Fruit fly (Drosophila melanogaster): Measurements from ENCODE around the gene CG12725.
A peak's percentile ranks its signal among the peaks of the same experiment; 100 is the strongest.

The CG12725 gene

DNA sequence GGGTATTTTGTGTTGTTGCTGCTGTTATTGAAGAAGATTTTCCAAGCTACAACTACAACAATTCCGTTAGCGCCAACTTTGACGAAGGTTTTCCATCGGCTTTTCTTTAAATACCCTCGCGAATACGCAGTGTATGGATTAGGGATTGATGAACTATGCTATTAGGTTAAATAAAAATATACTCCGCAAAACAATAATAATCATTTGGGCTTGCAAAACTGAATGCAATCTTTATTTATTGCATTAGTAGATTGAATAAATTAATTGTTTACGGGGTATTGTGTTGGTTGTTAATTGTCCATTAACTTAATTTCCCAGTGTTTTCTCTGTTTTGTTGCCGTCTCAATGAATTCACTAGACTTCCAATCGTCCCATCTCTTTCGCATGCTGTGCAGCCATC lies 44.8 kb upstream of the CG12725 start (continued):
- TF ChIP-seq CG8765 (GFP tag; IDR thresholded peaks at IDR 0.05) (no peak), CG3847 (GFP tag; IDR thresholded peaks at IDR 0.05) (peak; percentile 9; the same call in 1 of the 2 replicates), br (optimal IDR thresholded peaks at IDR 0.05) (no peak), CG11398 (GFP tag; optimal IDR thresholded peaks at IDR 0.05) (no peak), pros (GFP tag; optimal IDR thresholded peaks at IDR 0.05) (no peak), CG11504 (tag; optimal IDR thresholded peaks at IDR 0.05) (peak; percentile 34), CTCF (GFP tag; optimal IDR thresholded peaks at IDR 0.05) (no peak), CG3726 (GFP tag; IDR thresholded peaks at IDR 0.05) (no peak), mam (GFP tag; optimal IDR thresholded peaks at IDR 0.05) (no peak), Ets97D (GFP tag; optimal IDR thresholded peaks at IDR 0.05) (no peak), stc (GFP tag; IDR thresholded peaks at IDR 0.05) (no peak), CG2202 (tag; optimal IDR thresholded peaks at IDR 0.05) (no peak), Med (GFP tag) (peak; percentile 65), E2f1 (GFP tag; IDR thresholded peaks at IDR 0.05) (no peak), CG15479 (GFP tag; optimal IDR thresholded peaks at IDR 0.05) (no peak), CG14014 (GFP tag; IDR thresholded peaks at IDR 0.05) (no peak)

DNA sequence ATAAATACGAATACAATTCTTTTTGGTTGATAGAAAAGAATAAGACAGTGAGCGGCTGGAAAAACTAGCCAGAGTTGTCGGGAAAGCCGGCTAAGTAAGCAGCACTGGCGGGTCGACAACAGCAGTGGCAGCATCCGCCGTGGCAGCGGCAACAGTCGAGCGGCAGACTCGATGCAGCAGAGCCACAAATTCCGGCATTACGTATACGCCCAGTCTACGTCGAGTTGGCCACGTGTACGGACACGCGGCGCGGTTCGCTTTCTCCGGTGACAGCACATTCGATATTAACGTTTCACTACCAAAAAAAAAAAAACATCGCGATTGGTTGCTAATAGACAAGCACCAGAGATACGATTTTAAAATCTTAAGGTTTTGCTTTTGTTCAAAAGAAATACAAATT lies 43.0 kb upstream of the CG12725 start, which contains the start of gene Neto:
TSS of gene Neto (plus strand) at position 209 of the 400 bp plus-strand sequence.
- TF ChIP-seq CG15601 (tag; optimal IDR thresholded peaks at IDR 0.05) (no peak), Scr (GFP tag; IDR thresholded peaks at IDR 0.05; ENCODE audit: partially characterized antibody) (no peak), Nf-YC (tag; optimal IDR thresholded peaks at IDR 0.05) (no peak), corto (GFP tag; optimal IDR thresholded peaks at IDR 0.05) (no peak), CrebB (tag; optimal IDR thresholded peaks at IDR 0.05) (no peak), CG6813 (GFP tag; optimal IDR thresholded peaks at IDR 0.05) (no peak), tna (GFP tag; IDR thresholded peaks at IDR 0.05; ENCODE audit: partially characterized antibody) (no peak), row (GFP tag; IDR thresholded peaks at IDR 0.05) (no peak; the same call in 2 of the 3 replicates), Sry-β (GFP tag; optimal IDR thresholded peaks at IDR 0.05) (peak; percentile 45), CG6689 (GFP tag; IDR thresholded peaks at IDR 0.05) (no peak), Pdp1 (GFP tag; optimal IDR thresholded peaks at IDR 0.05) (peak in 1 of 2 experiments; percentile 53), Max (GFP tag; optimal IDR thresholded peaks at IDR 0.05) (no peak), CG8944 (GFP tag; optimal IDR thresholded peaks at IDR 0.05) (no peak), zfh2 (GFP tag; optimal IDR thresholded peaks at IDR 0.05) (no peak), inv (GFP tag; IDR thresholded peaks at IDR 0.05; ENCODE audit: partially characterized antibody) (0 out of 2 replicates have a peak, but pooled peaks have one; percentile 11), CG43689 (GFP tag; IDR thresholded peaks at IDR 0.05) (no peak), CG6175 (GFP tag; IDR thresholded peaks at IDR 0.05) (peak; percentile 74; the same call in 2 of the 3 replicates), Deaf1 (tag; optimal IDR thresholded peaks at IDR 0.05) (peak; percentile 74), CG18764 (GFP tag; optimal IDR thresholded peaks at IDR 0.05) (no peak), lmd (GFP tag; IDR thresholded peaks at IDR 0.05) (no peak), Bgb (GFP tag; IDR thresholded peaks at IDR 0.05; ENCODE audit: partially characterized antibody) (peak; percentile 18; the same call in 1 of the 2 replicates), Doc2 (GFP tag; IDR thresholded peaks at IDR 0.05) (no peak), CG1832 (GFP tag; optimal IDR thresholded peaks at IDR 0.05) (no peak), ftz-f1 (GFP tag; optimal IDR thresholded peaks at IDR 0.05) (no peak), Hr78 (GFP tag; optimal IDR thresholded peaks at IDR 0.05) (no peak), Mes4 (GFP tag; optimal IDR thresholded peaks at IDR 0.05) (no peak), klu (GFP tag; IDR thresholded peaks at IDR 0.05) (no peak), seq (GFP tag; IDR thresholded peaks at IDR 0.05) (no peak), Med (GFP tag) (peak; percentile 64), ranshi (GFP tag; IDR thresholded peaks at IDR 0.05) (no peak), zen (tag; optimal IDR thresholded peaks at IDR 0.05) (no peak), CG42726 (GFP tag; IDR thresholded peaks at IDR 0.05; ENCODE audit: partially characterized antibody) (no peak), Atf-2 (GFP tag; optimal IDR thresholded peaks at IDR 0.05) (no peak), luna (GFP tag; optimal IDR thresholded peaks at IDR 0.05) (no peak), otp (GFP tag; IDR thresholded peaks at IDR 0.05) (no peak), CG5180 (GFP tag; optimal IDR thresholded peaks at IDR 0.05) (no peak), sd (tag; optimal IDR thresholded peaks at IDR 0.05) (peak; percentile 15)
